Worm (Caenorhabditis elegans): Measurements from ENCODE around the gene phat-3.

ce11 chrV:4046122-4046521 lies 2.4 kb downstream of the phat-3 start, which contains the start of gene phat-7:
- TF ChIP-seq ama-1 (optimal IDR thresholded peaks at IDR 0.05): no peak
- TF ChIP-seq hmg-4 (GFP tag; optimal IDR thresholded peaks at IDR 0.05): no peak
- no peak for TF ChIP-seq tbx-37 (GFP tag; conservative IDR thresholded peaks at IDR 0.05)
- TF ChIP-seq flt-1 (GFP tag; IDR thresholded peaks at IDR 0.05): no peak
- no peak for TF ChIP-seq ceh-13 (GFP tag; optimal IDR thresholded peaks at IDR 0.05)
- TF ChIP-seq pes-1 (GFP tag; IDR thresholded peaks at IDR 0.05): no peak
- no peak for TF ChIP-seq scrt-1 (GFP tag; IDR thresholded peaks at IDR 0.05)
- TF ChIP-seq sea-1 (GFP tag; conservative IDR thresholded peaks at IDR 0.05): no peak
- TF ChIP-seq F13C5.2 (tag; optimal IDR thresholded peaks at IDR 0.05): no peak
- TF ChIP-seq B0310.2 (tag; optimal IDR thresholded peaks at IDR 0.05): no peak
- no peak for TF ChIP-seq hmbx-1 (tag; optimal IDR thresholded peaks at IDR 0.05)
- no peak for TF ChIP-seq aly-1 (tag; optimal IDR thresholded peaks at IDR 0.05)
- no peak for TF ChIP-seq tra-4 (tag; optimal IDR thresholded peaks at IDR 0.05)
